Worm (Caenorhabditis elegans): Measurements from ENCODE around the gene nstp-3.

Gene nstp-3

DNA sequence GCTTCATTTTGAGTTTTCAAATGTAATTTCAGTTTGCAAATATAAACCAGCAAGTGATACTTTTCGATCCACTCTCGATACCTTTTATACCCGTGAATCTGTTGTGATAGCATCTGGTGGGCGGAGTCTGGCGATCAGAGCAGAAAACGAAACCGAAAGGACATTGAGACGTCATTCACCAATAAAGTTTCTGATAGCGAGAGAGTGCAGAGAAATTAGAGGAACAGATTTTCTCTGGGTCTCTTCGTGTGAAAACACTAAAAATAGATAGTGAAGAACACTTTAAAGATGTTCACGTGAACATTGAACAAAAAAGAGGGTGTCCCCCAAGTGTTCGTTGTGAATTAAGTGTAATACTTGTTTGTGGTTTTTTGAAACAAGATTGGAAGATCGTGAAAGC, 34.2 kb downstream of the nstp-3 start, which contains the start of gene pgph-3 (continued):
- TF ChIP-seq nhr-237 (tag; optimal IDR thresholded peaks at IDR 0.05), result no peak
- TF ChIP-seq ceh-82 (tag; optimal IDR thresholded peaks at IDR 0.05), result no peak
- TF ChIP-seq tra-1 (GFP tag; IDR thresholded peaks at IDR 0.05), result peak; percentile 67; the same call in 1 of the 2 replicates
- peak; percentile 75 to 94 for TF ChIP-seq mdl-1 (tag; optimal IDR thresholded peaks at IDR 0.05)
- no peak for TF ChIP-seq attf-4 (tag; optimal IDR thresholded peaks at IDR 0.05)
- TF ChIP-seq Y75B8A.6 (GFP tag; IDR thresholded peaks at IDR 0.05), result no peak
- TF ChIP-seq nhr-76 (tag; optimal IDR thresholded peaks at IDR 0.05), result peak; percentile 69
- TF ChIP-seq vab-7 (GFP tag; IDR thresholded peaks at IDR 0.05), result no peak
- TF ChIP-seq saeg-2 (GFP tag; IDR thresholded peaks at IDR 0.05), result peak; percentile 77; the same call in 1 of the 2 replicates
- TF ChIP-seq nhr-102 (tag; optimal IDR thresholded peaks at IDR 0.05), result peak; percentile 78
- TF ChIP-seq sdz-12 (GFP tag; optimal IDR thresholded peaks at IDR 0.05), result no peak
- TF ChIP-seq unc-130 (GFP tag; optimal IDR thresholded peaks at IDR 0.05), result no peak
- TF ChIP-seq F37D6.2 (tag; optimal IDR thresholded peaks at IDR 0.05), result no peak
- peak; percentile 46 for TF ChIP-seq T20F7.1 (GFP tag; optimal IDR thresholded peaks at IDR 0.05)
- peak; percentile 97 for TF ChIP-seq hlh-11 (tag; optimal IDR thresholded peaks at IDR 0.05)
- no peak for TF ChIP-seq F26F4.8 (GFP tag; conservative IDR thresholded peaks at IDR 0.05)
- TF ChIP-seq tag-97 (GFP tag; IDR thresholded peaks at IDR 0.05), result no peak
- peak; percentile 10 to 66 for TF ChIP-seq daf-16 (GFP tag; optimal IDR thresholded peaks at IDR 0.05)
- TF ChIP-seq daf-16 (tag; optimal IDR thresholded peaks at IDR 0.05), result peak; percentile 85
- TF ChIP-seq mes-2 (tag; optimal IDR thresholded peaks at IDR 0.05; ENCODE audit: poor library complexity, severe bottlenecking), result no peak
- TF ChIP-seq rbr-2 (tag; optimal IDR thresholded peaks at IDR 0.05), result no peak
- TF ChIP-seq egl-43 (GFP tag; IDR thresholded peaks at IDR 0.05), result no peak
- no peak for TF ChIP-seq F10B5.3 (tag; optimal IDR thresholded peaks at IDR 0.05)
- TF ChIP-seq lin-39 (tag; optimal IDR thresholded peaks at IDR 0.05), result no peak
- TF ChIP-seq hlh-30 (tag; optimal IDR thresholded peaks at IDR 0.05; ENCODE audit: insufficient read depth), result peak; percentile 84
- TF ChIP-seq nhr-25 (tag; optimal IDR thresholded peaks at IDR 0.05; ENCODE audit: borderline replicate concordance, insufficient read depth), result peak; percentile 61
- no peak for TF ChIP-seq ZK546.5 (tag; optimal IDR thresholded peaks at IDR 0.05)
- TF ChIP-seq mep-1 (tag; optimal IDR thresholded peaks at IDR 0.05), result peak; percentile 52
- TF ChIP-seq madf-9 (GFP tag; conservative IDR thresholded peaks at IDR 0.05), result 0 out of 2 replicates have a peak, but pooled peaks have one; percentile 16
- TF ChIP-seq ceh-28 (tag; optimal IDR thresholded peaks at IDR 0.05), result no peak
- peak; percentile 38 for TF ChIP-seq lin-38 (GFP tag; IDR thresholded peaks at IDR 0.05)
- TF ChIP-seq zfp-3 (GFP tag; conservative IDR thresholded peaks at IDR 0.05), result peak; percentile 49; the same call in 1 of the 2 replicates

DNA sequence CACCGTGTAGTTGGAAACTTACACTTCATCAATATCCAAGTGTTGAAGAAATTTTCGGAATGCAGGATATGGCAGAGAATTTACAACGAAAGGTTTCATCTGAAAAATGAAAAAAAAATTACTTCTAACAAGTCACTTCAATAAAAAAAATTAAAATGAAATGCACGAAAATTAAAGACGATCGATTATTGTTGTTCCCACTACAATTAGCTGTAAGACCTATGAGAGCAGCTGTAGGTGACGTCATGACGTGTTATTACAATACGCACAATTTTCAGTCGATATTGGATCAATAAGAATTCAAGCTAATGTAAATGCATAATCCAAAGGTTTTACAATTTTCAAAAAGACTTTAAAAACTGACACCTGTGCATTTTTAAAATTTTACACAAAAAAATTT, 37.9 kb downstream of the nstp-3 start, which contains the start of gene C53A3.1:
C53A3.1 (minus strand) TSS at position 101 of the 400 bp plus-strand sequence.
- TF ChIP-seq dmd-9 (GFP tag; IDR thresholded peaks at IDR 0.05), result no peak
- no peak for TF ChIP-seq nhr-102 (tag; optimal IDR thresholded peaks at IDR 0.05)
- no peak for TF ChIP-seq ztf-11 (tag; optimal IDR thresholded peaks at IDR 0.05)
- no peak for TF ChIP-seq F49E8.2 (tag; optimal IDR thresholded peaks at IDR 0.05; ENCODE audit: borderline replicate concordance)
- no peak for TF ChIP-seq sdz-12 (GFP tag; optimal IDR thresholded peaks at IDR 0.05)
- TF ChIP-seq ZK337.2 (GFP tag; IDR thresholded peaks at IDR 0.05), result no peak
- no peak for TF ChIP-seq mdl-1 (tag; optimal IDR thresholded peaks at IDR 0.05)
- no peak for TF ChIP-seq nhr-41 (GFP tag; IDR thresholded peaks at IDR 0.05)
- TF ChIP-seq daf-8 (GFP tag; IDR thresholded peaks at IDR 0.05), result no peak
- no peak for TF ChIP-seq aha-1 (tag)
- TF ChIP-seq ceh-62 (tag; optimal IDR thresholded peaks at IDR 0.05), result no peak
- TF ChIP-seq nhr-6 (tag; optimal IDR thresholded peaks at IDR 0.05), result no peak

All from whole organism, L4 larva.